Worm (Caenorhabditis elegans): ENCODE results near the gene T07H3.7.

T07H3.7 gene

ce11 chrII:1608915-1609314 lies 19.2 kb upstream of the T07H3.7 start:
- TF ChIP-seq him-1 (tag; optimal IDR thresholded peaks at IDR 0.05) (no peak), W03F9.2 (tag; optimal IDR thresholded peaks at IDR 0.05) (no peak), dao-5 (tag; optimal IDR thresholded peaks at IDR 0.05) (no peak)

DNA sequence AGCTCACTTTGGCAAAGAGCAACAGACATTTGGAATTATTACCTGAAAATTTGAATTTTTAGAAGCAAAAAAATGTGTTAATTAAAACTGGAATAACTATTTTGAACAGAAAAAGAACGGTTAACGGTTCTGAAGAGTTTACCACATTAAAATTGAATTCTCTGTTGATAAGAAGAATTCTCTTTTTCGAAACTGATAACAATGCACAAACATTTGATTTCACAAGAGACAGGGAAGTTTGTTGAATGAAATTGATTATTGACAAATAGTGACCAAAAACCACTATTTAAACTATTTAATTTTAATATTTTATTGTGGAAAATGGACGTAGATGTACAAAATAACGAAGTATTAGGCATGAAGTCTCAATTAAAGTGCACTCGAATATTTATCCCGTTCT lies 17.8 kb upstream of the T07H3.7 start:
- TF ChIP-seq W03F9.2 (tag; optimal IDR thresholded peaks at IDR 0.05) (no peak), dao-5 (tag; optimal IDR thresholded peaks at IDR 0.05) (no peak), him-1 (tag; optimal IDR thresholded peaks at IDR 0.05) (no peak)

DNA sequence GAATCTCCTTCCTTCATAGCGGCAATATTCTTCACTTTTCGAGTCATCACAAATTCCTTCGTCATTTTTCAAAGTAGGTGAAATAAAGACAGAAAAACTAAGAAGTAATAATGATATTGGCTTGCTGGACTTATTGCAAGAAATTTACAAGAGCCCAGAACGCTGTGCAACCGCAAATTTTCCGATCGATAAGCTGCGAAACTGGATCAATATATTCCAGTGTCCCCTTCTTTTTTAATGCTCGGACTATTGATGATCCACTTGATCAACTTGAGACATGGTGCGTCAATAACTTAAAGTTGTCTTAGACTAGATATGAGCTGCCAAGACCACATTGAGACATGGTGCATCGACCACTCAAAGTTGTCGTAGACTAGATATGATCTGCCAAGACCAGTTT lies 16.3 kb upstream of the T07H3.7 start, which contains the start of gene bath-33:
Gene bath-33, minus strand, starts transcription at position 101 of the 400 bp plus-strand sequence.
- TF ChIP-seq W03F9.2 (tag; optimal IDR thresholded peaks at IDR 0.05) (no peak), dao-5 (tag; optimal IDR thresholded peaks at IDR 0.05) (no peak), him-1 (tag; optimal IDR thresholded peaks at IDR 0.05) (no peak)

ce11 chrII:1605010-1605409 lies 15.3 kb upstream of the T07H3.7 start:
- no peak for TF ChIP-seq dao-5 (tag; optimal IDR thresholded peaks at IDR 0.05)
- no peak for TF ChIP-seq W03F9.2 (tag; optimal IDR thresholded peaks at IDR 0.05)
- TF ChIP-seq him-1 (tag; optimal IDR thresholded peaks at IDR 0.05) = no peak

ce11 chrII:1603049-1603448 lies 13.3 kb upstream of the T07H3.7 start:
- no peak for TF ChIP-seq dao-5 (tag; optimal IDR thresholded peaks at IDR 0.05)
- TF ChIP-seq W03F9.2 (tag; optimal IDR thresholded peaks at IDR 0.05) = no peak
- TF ChIP-seq him-1 (tag; optimal IDR thresholded peaks at IDR 0.05) = no peak

ce11 chrII:1601507-1601906 lies 11.8 kb upstream of the T07H3.7 start, which contains the start of gene bath-47:
Gene bath-47 (plus strand): TSS chrII:1601811.
- no peak for TF ChIP-seq W03F9.2 (tag; optimal IDR thresholded peaks at IDR 0.05)

- TF ChIP-seq him-1 (tag; optimal IDR thresholded peaks at IDR 0.05) (no peak), W03F9.2 (tag; optimal IDR thresholded peaks at IDR 0.05) (no peak), dao-5 (tag; optimal IDR thresholded peaks at IDR 0.05) (no peak)
These were observed 10.9 kb upstream of the T07H3.7 start, which contains the start of gene bath-26 for ce11 chrII:1600661-1601060. Gene bath-26 (minus strand): TSS chrII:1600761.

DNA sequence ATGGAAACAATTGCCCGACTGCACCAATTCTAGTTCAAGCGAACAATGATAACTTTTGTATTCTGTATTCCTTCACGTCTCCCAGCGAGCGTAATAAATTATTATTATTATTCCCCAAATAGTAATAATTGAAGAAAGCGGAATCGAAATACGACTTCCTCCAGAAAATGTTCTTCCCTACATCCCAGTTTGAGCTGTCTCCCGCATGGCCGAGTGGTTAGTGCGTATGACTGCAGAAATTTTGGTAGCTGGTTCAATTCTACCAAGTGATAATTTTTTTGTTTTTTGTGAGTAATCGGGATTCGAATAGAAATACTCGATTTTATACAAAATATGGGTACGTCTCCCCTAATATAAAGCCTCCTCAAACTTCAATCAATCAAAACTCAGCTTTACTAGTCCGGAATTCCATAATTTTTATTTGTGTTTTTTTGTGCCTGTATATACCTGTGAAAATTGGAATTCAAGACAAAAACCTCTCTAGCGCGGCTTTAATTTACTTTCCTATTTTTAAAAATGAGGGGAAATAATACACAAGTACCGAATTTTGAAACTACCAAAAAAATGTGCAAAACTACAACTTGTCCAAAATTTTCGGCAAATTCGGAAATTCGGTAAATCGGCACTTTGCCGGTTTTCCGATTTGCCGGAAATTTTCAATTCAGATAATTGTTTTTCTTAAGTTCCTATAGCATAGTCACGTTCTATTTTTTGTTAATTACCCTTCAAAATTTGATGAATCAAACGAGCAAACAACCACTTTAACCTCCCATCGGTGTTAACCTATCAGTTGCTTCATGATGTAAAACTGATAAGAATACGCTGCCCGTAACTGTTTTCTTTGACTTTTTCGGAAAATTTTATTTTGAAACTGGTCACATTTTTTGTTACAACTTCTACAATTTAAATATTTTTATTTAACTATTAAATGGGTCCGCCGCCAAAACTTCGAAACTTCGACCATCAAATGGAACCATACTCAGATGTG lies 7.7 kb upstream of the T07H3.7 start, which contains the start of gene bath-46:
Gene bath-46, plus strand, starts transcription at position 806 of the 988 bp plus-strand sequence.
- TF ChIP-seq him-1 (tag; optimal IDR thresholded peaks at IDR 0.05) = no peak
- no peak for TF ChIP-seq W03F9.2 (tag; optimal IDR thresholded peaks at IDR 0.05)
- no peak for TF ChIP-seq dao-5 (tag; optimal IDR thresholded peaks at IDR 0.05)

ce11 chrII:1595137-1595536 lies 5.4 kb upstream of the T07H3.7 start, which contains the start of gene clec-20:
Gene clec-20 (minus strand): TSS chrII:1595237.
- TF ChIP-seq him-1 (tag; optimal IDR thresholded peaks at IDR 0.05) (no peak), W03F9.2 (tag; optimal IDR thresholded peaks at IDR 0.05) (no peak), dao-5 (tag; optimal IDR thresholded peaks at IDR 0.05) (no peak)

ce11 chrII:1586305-1586704 lies 3.4 kb downstream of the T07H3.7 start, which contains the start of gene T07H3.8:
Gene T07H3.8 (plus strand): TSS chrII:1586605.
- TF ChIP-seq him-1 (tag; optimal IDR thresholded peaks at IDR 0.05) (no peak), W03F9.2 (tag; optimal IDR thresholded peaks at IDR 0.05) (no peak), dao-5 (tag; optimal IDR thresholded peaks at IDR 0.05) (no peak)

- TF ChIP-seq W03F9.2 (tag; optimal IDR thresholded peaks at IDR 0.05) (no peak), him-1 (tag; optimal IDR thresholded peaks at IDR 0.05) (no peak), dao-5 (tag; optimal IDR thresholded peaks at IDR 0.05) (no peak)
These were observed 5.6 kb downstream of the T07H3.7 start, which contains the start of gene clec-21 for ce11 chrII:1584140-1584539. Gene clec-21 (minus strand): TSS chrII:1584240.

- TF ChIP-seq W03F9.2 (tag; optimal IDR thresholded peaks at IDR 0.05) = no peak
- no peak for TF ChIP-seq dao-5 (tag; optimal IDR thresholded peaks at IDR 0.05)
- TF ChIP-seq him-1 (tag; optimal IDR thresholded peaks at IDR 0.05) = no peak
These were observed 9.9 kb downstream of the T07H3.7 start, which contains the start of gene math-38 for ce11 chrII:1579886-1580285. Gene math-38 (minus strand): TSS chrII:1579986.

DNA sequence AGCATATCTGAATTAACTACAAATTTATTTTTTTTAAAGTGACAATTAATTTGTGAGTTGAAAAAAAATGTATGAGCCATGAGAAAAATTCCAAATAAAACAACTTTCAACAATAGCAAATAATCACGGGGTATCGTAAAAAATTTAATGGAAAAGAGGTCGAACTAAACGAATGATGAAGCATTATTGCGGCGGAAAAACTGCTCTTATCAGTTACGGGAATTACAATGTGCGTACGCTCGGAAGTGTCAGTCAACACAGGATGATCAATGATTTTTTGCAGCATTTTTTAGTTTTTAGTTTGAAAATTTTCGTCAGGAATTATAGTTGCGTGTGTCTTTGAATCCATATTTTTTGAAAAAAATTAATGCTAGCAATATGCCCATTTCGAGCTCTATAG lies 13.0 kb downstream of the T07H3.7 start:
- no peak for TF ChIP-seq W03F9.2 (tag; optimal IDR thresholded peaks at IDR 0.05)
- TF ChIP-seq dao-5 (tag; optimal IDR thresholded peaks at IDR 0.05) = no peak
- TF ChIP-seq him-1 (tag; optimal IDR thresholded peaks at IDR 0.05) = no peak

ce11 chrII:1576030-1576429 lies 13.7 kb downstream of the T07H3.7 start, which contains the start of gene K05F6.10:
Gene K05F6.10 (minus strand): TSS chrII:1576130.
- TF ChIP-seq W03F9.2 (tag; optimal IDR thresholded peaks at IDR 0.05) (no peak), dao-5 (tag; optimal IDR thresholded peaks at IDR 0.05) (no peak), him-1 (tag; optimal IDR thresholded peaks at IDR 0.05) (no peak)
